Worm (Caenorhabditis elegans): ENCODE data around the gene tag-89.

tag-89 gene

ce11 chrIV:11353946-11354458 lies 40.3 kb upstream of the tag-89 start, which contains the start of gene T01G1.2:
Gene T01G1.2, plus strand, starts transcription at chrIV:11354408.
- TF ChIP-seq ama-1 (optimal IDR thresholded peaks at IDR 0.05), result no peak

- no peak for TF ChIP-seq F13C5.2 (tag; optimal IDR thresholded peaks at IDR 0.05)
These were observed 34.6 kb upstream of the tag-89 start, which contains the start of gene klp-12 for ce11 chrIV:11359769-11360168. Gene klp-12, minus strand, starts transcription at chrIV:11359869.

- TF ChIP-seq B0310.2 (tag; optimal IDR thresholded peaks at IDR 0.05) (no peak), tra-4 (tag; optimal IDR thresholded peaks at IDR 0.05) (no peak), sea-1 (GFP tag; conservative IDR thresholded peaks at IDR 0.05) (no peak), ceh-36 (tag; optimal IDR thresholded peaks at IDR 0.05) (no peak), ceh-13 (GFP tag; optimal IDR thresholded peaks at IDR 0.05) (no peak), ama-1 (optimal IDR thresholded peaks at IDR 0.05) (no peak), tbx-11 (GFP tag; IDR thresholded peaks at IDR 0.05) (no peak), scrt-1 (GFP tag; IDR thresholded peaks at IDR 0.05) (no peak), ets-7 (tag; optimal IDR thresholded peaks at IDR 0.05) (no peak), hnd-1 (tag; optimal IDR thresholded peaks at IDR 0.05) (no peak), tbx-37 (GFP tag; conservative IDR thresholded peaks at IDR 0.05) (no peak), hmbx-1 (tag; optimal IDR thresholded peaks at IDR 0.05) (no peak)
These were observed 32.9 kb upstream of the tag-89 start, which contains the start of gene T01G1.4 for ce11 chrIV:11361409-11361808. Gene T01G1.4, minus strand, starts transcription at chrIV:11361509.

ce11 chrIV:11363806-11364562 lies 30.4 kb upstream of the tag-89 start:
- TF ChIP-seq sea-1 (GFP tag; conservative IDR thresholded peaks at IDR 0.05) (no peak), B0310.2 (tag; optimal IDR thresholded peaks at IDR 0.05) (no peak), hmg-4 (GFP tag; optimal IDR thresholded peaks at IDR 0.05) (no peak), aly-1 (tag; optimal IDR thresholded peaks at IDR 0.05) (no peak), ets-7 (tag; optimal IDR thresholded peaks at IDR 0.05) (no peak), tbx-11 (GFP tag; IDR thresholded peaks at IDR 0.05) (no peak), ceh-36 (tag; optimal IDR thresholded peaks at IDR 0.05) (no peak), F13C5.2 (tag; optimal IDR thresholded peaks at IDR 0.05) (no peak), flt-1 (GFP tag; IDR thresholded peaks at IDR 0.05) (no peak), hmbx-1 (tag; optimal IDR thresholded peaks at IDR 0.05) (no peak), pes-1 (GFP tag; IDR thresholded peaks at IDR 0.05) (no peak), ama-1 (optimal IDR thresholded peaks at IDR 0.05) (no peak), hnd-1 (tag; optimal IDR thresholded peaks at IDR 0.05) (no peak), scrt-1 (GFP tag; IDR thresholded peaks at IDR 0.05) (no peak), ceh-13 (GFP tag; optimal IDR thresholded peaks at IDR 0.05) (no peak)

ce11 chrIV:11371645-11372044 lies 22.7 kb upstream of the tag-89 start, which contains the start of gene sec-31:
Gene sec-31, minus strand, starts transcription at chrIV:11371792.
- TF ChIP-seq hmbx-1 (tag; optimal IDR thresholded peaks at IDR 0.05), result no peak
- TF ChIP-seq ceh-36 (tag; optimal IDR thresholded peaks at IDR 0.05), result no peak
- no peak for TF ChIP-seq B0310.2 (tag; optimal IDR thresholded peaks at IDR 0.05)
- no peak for TF ChIP-seq hmg-4 (GFP tag; optimal IDR thresholded peaks at IDR 0.05)
- TF ChIP-seq ceh-13 (GFP tag; optimal IDR thresholded peaks at IDR 0.05), result no peak
- no peak for TF ChIP-seq tbx-37 (GFP tag; conservative IDR thresholded peaks at IDR 0.05)
- TF ChIP-seq ets-7 (tag; optimal IDR thresholded peaks at IDR 0.05), result no peak
- no peak for TF ChIP-seq hnd-1 (tag; optimal IDR thresholded peaks at IDR 0.05)
- no peak for TF ChIP-seq ama-1 (optimal IDR thresholded peaks at IDR 0.05)
- TF ChIP-seq tbx-11 (GFP tag; IDR thresholded peaks at IDR 0.05), result no peak
- no peak for TF ChIP-seq sea-1 (GFP tag; conservative IDR thresholded peaks at IDR 0.05)
- TF ChIP-seq pes-1 (GFP tag; IDR thresholded peaks at IDR 0.05), result no peak
- TF ChIP-seq aly-1 (tag; optimal IDR thresholded peaks at IDR 0.05), result no peak
- no peak for TF ChIP-seq F13C5.2 (tag; optimal IDR thresholded peaks at IDR 0.05)
- no peak for TF ChIP-seq tra-4 (tag; optimal IDR thresholded peaks at IDR 0.05)
- TF ChIP-seq scrt-1 (GFP tag; IDR thresholded peaks at IDR 0.05), result no peak
- TF ChIP-seq flt-1 (GFP tag; IDR thresholded peaks at IDR 0.05), result no peak

ce11 chrIV:11372366-11372997 lies 21.9 kb upstream of the tag-89 start, which contains the start of gene cbd-1:
Gene cbd-1, plus strand, starts transcription at chrIV:11372991.
- TF ChIP-seq hmbx-1 (tag; optimal IDR thresholded peaks at IDR 0.05) (no peak), hnd-1 (tag; optimal IDR thresholded peaks at IDR 0.05) (no peak), pes-1 (GFP tag; IDR thresholded peaks at IDR 0.05) (no peak), F13C5.2 (tag; optimal IDR thresholded peaks at IDR 0.05) (no peak), sea-1 (GFP tag; conservative IDR thresholded peaks at IDR 0.05) (no peak), tra-4 (tag; optimal IDR thresholded peaks at IDR 0.05) (no peak), ets-7 (tag; optimal IDR thresholded peaks at IDR 0.05) (no peak), ceh-13 (GFP tag; optimal IDR thresholded peaks at IDR 0.05) (no peak), scrt-1 (GFP tag; IDR thresholded peaks at IDR 0.05) (no peak), B0310.2 (tag; optimal IDR thresholded peaks at IDR 0.05) (no peak), flt-1 (GFP tag; IDR thresholded peaks at IDR 0.05) (no peak), tbx-37 (GFP tag; conservative IDR thresholded peaks at IDR 0.05) (no peak), tbx-11 (GFP tag; IDR thresholded peaks at IDR 0.05) (no peak), ama-1 (optimal IDR thresholded peaks at IDR 0.05) (no peak), aly-1 (tag; optimal IDR thresholded peaks at IDR 0.05) (no peak), ceh-36 (tag; optimal IDR thresholded peaks at IDR 0.05) (no peak), hmg-4 (GFP tag; optimal IDR thresholded peaks at IDR 0.05) (no peak)

ce11 chrIV:11375713-11376112 lies 18.6 kb upstream of the tag-89 start:
- TF ChIP-seq tbx-37 (GFP tag; conservative IDR thresholded peaks at IDR 0.05), result no peak
- TF ChIP-seq ceh-36 (tag; optimal IDR thresholded peaks at IDR 0.05), result no peak
